Worm (Caenorhabditis elegans): ENCODE measurements around the gene vit-6.

vit-6 gene

DNA sequence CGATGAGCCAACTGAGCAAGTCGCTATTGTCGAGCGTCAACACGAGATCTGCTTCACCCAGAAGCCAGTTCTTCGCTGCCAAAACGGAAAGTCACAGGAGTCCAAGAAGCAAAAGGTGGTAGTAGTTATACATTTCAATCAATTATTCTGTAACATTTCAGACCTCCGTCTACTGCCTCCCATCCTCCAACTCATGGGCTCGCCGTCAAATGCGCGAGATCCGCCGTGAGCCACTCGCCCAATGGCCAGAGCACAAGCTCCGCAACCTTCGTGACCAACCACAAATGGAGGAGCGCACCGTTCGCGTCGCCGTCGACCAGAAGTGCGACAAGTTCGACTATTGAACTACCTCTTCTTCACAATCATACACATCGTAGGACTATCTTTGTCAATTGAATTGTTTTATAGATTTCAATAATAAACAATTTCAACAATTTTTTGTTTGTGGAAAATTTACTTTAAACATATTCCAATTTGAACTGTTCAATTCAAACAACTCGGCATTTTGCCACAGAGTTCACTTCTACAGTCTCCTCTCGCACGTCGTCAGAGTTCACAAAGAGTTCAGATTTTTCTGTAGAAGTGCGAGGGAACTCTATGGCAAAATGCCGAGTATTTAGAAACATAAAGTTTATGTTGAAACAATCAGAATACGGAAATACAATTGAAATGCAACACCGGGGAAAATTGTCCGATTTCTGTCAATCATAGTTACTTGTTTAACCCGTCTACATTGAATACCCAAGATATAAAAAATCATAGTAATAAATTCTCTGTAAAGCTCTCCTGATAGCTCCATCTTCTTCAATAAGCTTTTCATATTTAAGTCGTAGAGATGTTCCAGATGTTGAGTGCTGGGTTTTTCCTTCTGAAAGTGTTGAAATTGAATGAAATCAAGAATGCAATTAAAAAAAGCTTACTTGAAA, 5.3 kb downstream of the vit-6 start:
- TF ChIP-seq mel-28 (tag; optimal IDR thresholded peaks at IDR 0.05; ENCODE audit: borderline replicate concordance) (no peak), B0336.3 (GFP tag; IDR thresholded peaks at IDR 0.05) (peak; percentile 67), let-526 (GFP tag; IDR thresholded peaks at IDR 0.05) (peak; percentile 54; the same call in 1 of the 2 replicates), lir-1 (GFP tag; conservative IDR thresholded peaks at IDR 0.05) (no peak), madf-3 (GFP tag; IDR thresholded peaks at IDR 0.05) (peak; percentile 72; the same call in 1 of the 2 replicates), tlf-1 (GFP tag; optimal IDR thresholded peaks at IDR 0.05) (peak; percentile 36), egrh-3 (GFP tag; IDR thresholded peaks at IDR 0.05) (peak; percentile 61; the same call in 1 of the 2 replicates), cebp-2 (GFP tag; IDR thresholded peaks at IDR 0.05) (peak; percentile 80), B0035.1 (tag; optimal IDR thresholded peaks at IDR 0.05) (no peak), atf-7 (tag; optimal IDR thresholded peaks at IDR 0.05) (peak; percentile 62), ztf-6 (GFP tag; IDR thresholded peaks at IDR 0.05) (no peak), ceh-58 (GFP tag; IDR thresholded peaks at IDR 0.05) (0 out of 2 replicates have a peak, but pooled peaks have one; percentile 73), zfh-2 (GFP tag; conservative IDR thresholded peaks at IDR 0.05) (peak; percentile 85), nhr-80 (tag; optimal IDR thresholded peaks at IDR 0.05) (peak; percentile 76), lsy-27 (tag; optimal IDR thresholded peaks at IDR 0.05; ENCODE audit: borderline replicate concordance, insufficient read depth) (no peak), attf-6 (GFP tag; IDR thresholded peaks at IDR 0.05) (0 out of 2 replicates have a peak, but pooled peaks have one; percentile 43), dox-1 (GFP tag; IDR thresholded peaks at IDR 0.05) (no peak), ztf-22 (GFP tag; optimal IDR thresholded peaks at IDR 0.05) (peak; percentile 28), F10E7.11 (tag; optimal IDR thresholded peaks at IDR 0.05) (no peak), somi-1 (GFP tag; optimal IDR thresholded peaks at IDR 0.05) (no peak), hrde-1 (tag; optimal IDR thresholded peaks at IDR 0.05; ENCODE audit: borderline replicate concordance) (no peak), nhr-90 (tag; optimal IDR thresholded peaks at IDR 0.05) (peak; percentile 78), tbp1 (GFP tag; optimal IDR thresholded peaks at IDR 0.05) (peak; percentile 32), madf-10 (tag; optimal IDR thresholded peaks at IDR 0.05) (peak; percentile 76), pha-4 (tag; optimal IDR thresholded peaks at IDR 0.05) (no peak), lin-54 (GFP tag; optimal IDR thresholded peaks at IDR 0.05) (peak; percentile 34), pbrm-1 (GFP tag; IDR thresholded peaks at IDR 0.05) (peak; percentile 23; the same call in 1 of the 2 replicates), ekl-4 (GFP tag; IDR thresholded peaks at IDR 0.05) (0 out of 2 replicates have a peak, but pooled peaks have one; percentile 38), bed-1 (GFP tag; IDR thresholded peaks at IDR 0.05) (no peak), cebp-1 (GFP tag; IDR thresholded peaks at IDR 0.05) (peak; percentile 21; the same call in 1 of the 2 replicates), cebp-1 (tag; optimal IDR thresholded peaks at IDR 0.05) (peak; percentile 67), chd-7 (tag; optimal IDR thresholded peaks at IDR 0.05) (peak; percentile 26), mcd-1 (GFP tag; IDR thresholded peaks at IDR 0.05) (0 out of 2 replicates have a peak, but pooled peaks have one; percentile 39), attf-5 (GFP tag; optimal IDR thresholded peaks at IDR 0.05) (peak; percentile 15), sdz-38 (tag; optimal IDR thresholded peaks at IDR 0.05) (no peak), dpl-1 (GFP tag; optimal IDR thresholded peaks at IDR 0.05) (no peak), ama-1 (optimal IDR thresholded peaks at IDR 0.05) (peak; percentile 7), ama-1 (GFP tag; optimal IDR thresholded peaks at IDR 0.05) (no peak), Y53G8AR.9 (GFP tag; conservative IDR thresholded peaks at IDR 0.05) (peak; percentile 96), lin-26 (GFP tag; IDR thresholded peaks at IDR 0.05) (no peak), rcor-1 (GFP tag; IDR thresholded peaks at IDR 0.05) (0 out of 2 replicates have a peak, but pooled peaks have one; percentile 4), tbx-9 (tag; optimal IDR thresholded peaks at IDR 0.05; ENCODE audit: borderline replicate concordance) (no peak), repo-1 (tag; optimal IDR thresholded peaks at IDR 0.05) (peak; percentile 90), K11D2.4 (GFP tag; IDR thresholded peaks at IDR 0.05) (0 out of 2 replicates have a peak, but pooled peaks have one; percentile 8), Y95B8A.8 (GFP tag; IDR thresholded peaks at IDR 0.05) (0 out of 2 replicates have a peak, but pooled peaks have one; percentile 30), rec-8 (tag; optimal IDR thresholded peaks at IDR 0.05) (no peak)

All from whole organism, young adult.